Fruit fly (Drosophila melanogaster) whole organism, adult: ENCODE data around the gene Rab9.

Experiments used
- CG11617 ChIP-seq: fragments of 200-800 bp; sonication (Bioruptor generic); optimal IDR thresholded peaks from 2 replicates; lab custom pipeline; 2017; ENCODE audit warnings: mild to moderate bottlenecking, missing biosample characterization, missing genetic modification reagents, missing genetic modification characterization
- CG12768 ChIP-seq: fragments of 200-800 bp; sonication (Bioruptor generic); optimal IDR thresholded peaks from 2 replicates; lab custom pipeline; 2017; ENCODE audit warnings: missing biosample characterization, missing genetic modification characterization, mild to moderate bottlenecking, moderate library complexity, missing genetic modification reagents
- CG14711 ChIP-seq: fragments of 200-800 bp; sonication (Bioruptor generic); optimal IDR thresholded peaks from 2 replicates; lab custom pipeline; 2018; ENCODE audit warnings: missing biosample characterization, mild to moderate bottlenecking, missing genetic modification characterization, moderate library complexity
- CG1620 ChIP-seq: fragments of 200-800 bp; sonication (Bioruptor generic); optimal IDR thresholded peaks from 2 replicates; lab custom pipeline; 2016; ENCODE audit warnings: missing biosample characterization, missing genetic modification characterization
- CG33017 ChIP-seq: fragments of 200-800 bp; sonication (Bioruptor generic); optimal IDR thresholded peaks from 2 replicates; lab custom pipeline; 2018; ENCODE audit warnings: missing biosample characterization, mild to moderate bottlenecking, missing genetic modification characterization, moderate library complexity
- CG5204 ChIP-seq: fragments of 200-800 bp; sonication (Bioruptor generic); optimal IDR thresholded peaks from 2 replicates; lab custom pipeline; 2016; ENCODE audit warnings: missing biosample characterization, missing genetic modification characterization
- CG7045 ChIP-seq: fragments of 200-800 bp; sonication (Bioruptor generic); optimal IDR thresholded peaks from 2 replicates; lab custom pipeline; 2017; ENCODE audit warnings: missing biosample characterization, mild to moderate bottlenecking, missing genetic modification characterization
- CG7101 ChIP-seq: fragments of 200-800 bp; sonication (Bioruptor generic); optimal IDR thresholded peaks from 2 replicates; lab custom pipeline; 2018; ENCODE audit warnings: missing biosample characterization, mild to moderate bottlenecking, missing genetic modification characterization, moderate library complexity
- Clk ChIP-seq: fragments of 200-800 bp; sonication (Bioruptor generic); optimal IDR thresholded peaks from 2 replicates; lab custom pipeline; 2017; ENCODE audit warnings: missing biosample characterization, missing genetic modification characterization
- Crg-1 ChIP-seq: fragments of 200-800 bp; sonication (Bioruptor generic); optimal IDR thresholded peaks from 2 replicates; lab custom pipeline; 2016; ENCODE audit warnings: missing biosample characterization, missing genetic modification characterization
- Hr96 ChIP-seq: fragments of 200-800 bp; sonication (Bioruptor generic); optimal IDR thresholded peaks from 2 replicates; lab custom pipeline; 2016; ENCODE audit warnings: missing biosample characterization, missing genetic modification characterization
- Mnt ChIP-seq: fragments of 200-800 bp; sonication (Bioruptor generic); optimal IDR thresholded peaks from 2 replicates; lab custom pipeline; 2016; ENCODE audit warnings: missing biosample characterization, mild to moderate bottlenecking, missing genetic modification characterization
- bab1 ChIP-seq: fragments of 200-800 bp; sonication (Bioruptor generic); optimal IDR thresholded peaks from 3 replicates; lab custom pipeline; 2019; ENCODE audit warnings: missing biosample characterization, mild to moderate bottlenecking, missing genetic modification characterization, moderate library complexity
- cic ChIP-seq: fragments of 200-800 bp; sonication (Bioruptor generic); optimal IDR thresholded peaks from 2 replicates; lab custom pipeline; 2017; ENCODE audit warnings: missing biosample characterization, mild to moderate bottlenecking, missing genetic modification characterization, moderate library complexity
- cnc ChIP-seq, 2 experiments: fragments of >200 bp; optimal IDR thresholded peaks; 2 replicates each; lab custom pipeline; 2017
- kay ChIP-seq: fragments of 200-800 bp; sonication (Bioruptor generic); peaks from one replicate; lab custom pipeline; 2016; ENCODE audit warnings: missing biosample characterization, missing genetic modification characterization, borderline replicate concordance
- ovo ChIP-seq: fragments of 200-800 bp; sonication (Bioruptor generic); optimal IDR thresholded peaks from 2 replicates; lab custom pipeline; 2016; ENCODE audit warnings: missing biosample characterization, missing genetic modification characterization
- pad ChIP-seq: fragments of 200-800 bp; sonication (Bioruptor generic); optimal IDR thresholded peaks from 3 replicates; lab custom pipeline; 2017; ENCODE audit warnings: missing biosample characterization, missing genetic modification characterization, mild to moderate bottlenecking, moderate library complexity, missing genetic modification reagents
- tj ChIP-seq: fragments of 200-800 bp; sonication (Bioruptor generic); optimal IDR thresholded peaks from 3 replicates; lab custom pipeline; 2017; ENCODE audit warnings: missing biosample characterization, mild to moderate bottlenecking, missing genetic modification characterization, moderate library complexity
- toe ChIP-seq: fragments of 200-800 bp; sonication (Bioruptor generic); optimal IDR thresholded peaks from 2 replicates; lab custom pipeline; 2016; ENCODE audit warnings: missing biosample characterization, missing genetic modification characterization

The Rab9 gene

dm6 chr2L:19398317-19399234, 33.8 kb upstream of the Rab9 start, which contains the start of gene CG17544:
Gene CG17544 (minus strand): TSS chr2L:19398493.
- TF ChIP-seq CG1620 (GFP tag; lab: Kevin White, UChicago), result no peak
- peak; percentile 41 for TF ChIP-seq CG5204 (GFP tag; lab: Kevin White, UChicago)
- TF ChIP-seq pad (GFP tag; lab: Kevin White, UChicago), result peak; percentile 95
- TF ChIP-seq kay, result peak; percentile 15
- peak; percentile 64 for TF ChIP-seq cic (GFP tag; lab: Kevin White, UChicago)
- TF ChIP-seq cnc (optimal IDR thresholded peaks at IDR 0.05; lab: Kevin White, UChicago), result no peak
- TF ChIP-seq Clk, result no peak
- TF ChIP-seq tj, result peak; percentile 62
- peak; percentile 88 for TF ChIP-seq CG12768 (GFP tag; lab: Kevin White, UChicago)
- TF ChIP-seq bab1 (GFP tag; lab: Kevin White, UChicago), result no peak
- TF ChIP-seq Mnt (GFP tag; lab: Kevin White, UChicago), result no peak
- peak; percentile 86 for TF ChIP-seq CG11617
- TF ChIP-seq Crg-1, result peak; percentile 41
- peak; percentile 71 for TF ChIP-seq CG7045 (GFP tag; lab: Kevin White, UChicago)
- peak; percentile 74 for TF ChIP-seq CG7101
- TF ChIP-seq Hr96, result peak; percentile 26
- TF ChIP-seq CG14711, result peak; percentile 65
- peak; percentile 57 for TF ChIP-seq CG33017 (tag; lab: Kevin White, UChicago)
- peak; percentile 49 for TF ChIP-seq toe
- TF ChIP-seq ovo (GFP tag; lab: Kevin White, UChicago), result peak; percentile 20

- no peak for TF ChIP-seq pad (GFP tag; lab: Kevin White, UChicago)
These were observed 30.5 kb upstream of the Rab9 start for dm6 chr2L:19401914-19402313.

- TF ChIP-seq bab1 (GFP tag; lab: Kevin White, UChicago), result no peak
- TF ChIP-seq CG11617, result no peak
- TF ChIP-seq pad (GFP tag; lab: Kevin White, UChicago), result no peak
These were observed 29.7 kb upstream of the Rab9 start for dm6 chr2L:19402667-19403066.

dm6 chr2L:19403398-19403797, 29.0 kb upstream of the Rab9 start:
- no peak for TF ChIP-seq tj
- no peak for TF ChIP-seq toe
- TF ChIP-seq kay, result no peak
- no peak for TF ChIP-seq Crg-1
- no peak for TF ChIP-seq pad (GFP tag; lab: Kevin White, UChicago)
- no peak for TF ChIP-seq CG11617
- TF ChIP-seq CG7045 (GFP tag; lab: Kevin White, UChicago), result no peak
- no peak for TF ChIP-seq CG33017 (tag; lab: Kevin White, UChicago)
- TF ChIP-seq cic (GFP tag; lab: Kevin White, UChicago), result no peak
- TF ChIP-seq Hr96, result no peak
- no peak for TF ChIP-seq CG14711
- no peak for TF ChIP-seq Clk
- TF ChIP-seq CG12768 (GFP tag; lab: Kevin White, UChicago), result no peak
- no peak for TF ChIP-seq CG1620 (GFP tag; lab: Kevin White, UChicago)
- TF ChIP-seq CG7101, result no peak
- no peak for TF ChIP-seq ovo (GFP tag; lab: Kevin White, UChicago)

- TF ChIP-seq Clk (no peak), CG7045 (GFP tag; lab: Kevin White, UChicago) (no peak), CG7101 (no peak), CG11617 (no peak), ovo (GFP tag; lab: Kevin White, UChicago) (no peak), CG12768 (GFP tag; lab: Kevin White, UChicago) (no peak), tj (no peak), Crg-1 (no peak), toe (no peak), kay (no peak), bab1 (GFP tag; lab: Kevin White, UChicago) (no peak), Hr96 (no peak), CG14711 (no peak), Mnt (GFP tag; lab: Kevin White, UChicago) (no peak), CG1620 (GFP tag; lab: Kevin White, UChicago) (no peak), CG33017 (tag; lab: Kevin White, UChicago) (no peak), cic (GFP tag; lab: Kevin White, UChicago) (no peak), CG5204 (GFP tag; lab: Kevin White, UChicago) (no peak), pad (GFP tag; lab: Kevin White, UChicago) (no peak)
These were observed 27.6 kb upstream of the Rab9 start for dm6 chr2L:19404804-19405203.

- TF ChIP-seq Crg-1 (no peak), CG7045 (GFP tag; lab: Kevin White, UChicago) (no peak), toe (no peak), CG5204 (GFP tag; lab: Kevin White, UChicago) (no peak), CG7101 (no peak), Hr96 (no peak), CG12768 (GFP tag; lab: Kevin White, UChicago) (no peak), Mnt (GFP tag; lab: Kevin White, UChicago) (no peak), pad (GFP tag; lab: Kevin White, UChicago) (no peak), cic (GFP tag; lab: Kevin White, UChicago) (no peak)
These were observed 26.6 kb upstream of the Rab9 start for dm6 chr2L:19405685-19406357.
